Worm (Caenorhabditis elegans): ENCODE results near the gene C07H6.2.

DNA sequence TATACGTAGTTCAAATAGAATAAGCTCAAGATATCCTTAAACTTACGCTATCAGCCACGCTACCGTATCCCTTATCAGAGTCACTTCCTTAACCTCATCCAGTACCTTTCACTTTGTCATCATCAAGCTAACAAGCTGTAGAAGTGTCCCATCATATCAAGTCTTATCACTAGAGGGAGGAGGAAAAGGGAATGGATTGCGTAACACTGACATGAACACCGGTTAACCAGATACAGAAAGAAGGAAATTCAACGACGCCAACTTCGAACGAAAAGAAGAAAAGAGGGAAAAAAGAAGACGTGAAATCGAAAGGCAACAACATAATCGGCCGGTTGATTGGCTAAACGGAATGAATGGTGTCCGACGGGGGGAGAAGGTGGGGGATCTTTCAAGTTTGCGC is 30.7 kb upstream of the C07H6.2 start:
- TF ChIP-seq him-1 (tag; optimal IDR thresholded peaks at IDR 0.05): no peak
- TF ChIP-seq dao-5 (tag; optimal IDR thresholded peaks at IDR 0.05): no peak
